Worm (Caenorhabditis elegans) whole organism, L4 larva: ENCODE results near the gene ZK355.2.

Experiments
- ama-1 ChIP-seq: fragments of 150-350 bp; optimal IDR thresholded peaks from 2 replicates; lab custom pipeline; 2014; ENCODE audit warnings: inconsistent platforms, mixed read lengths
- ceh-28 ChIP-seq: fragments of 150-350 bp; optimal IDR thresholded peaks from 2 replicates; lab custom pipeline; 2014; ENCODE audit warnings: missing biosample characterization, missing genetic modification reagents, missing genetic modification characterization
- jun-1 ChIP-seq: fragments of 150-350 bp; optimal IDR thresholded peaks from 2 replicates; lab custom pipeline; 2014; ENCODE audit warnings: missing biosample characterization, missing genetic modification reagents, missing genetic modification characterization
- lsy-2 ChIP-seq, 2 experiments: fragments of 150-350 bp in 1 of 2; sonication (generic microtip) in 1 of 2; optimal IDR thresholded peaks; 2 replicates each; lab custom pipeline; 2014 to 2017; ENCODE audit warnings: missing biosample characterization in 2 of 2, missing genetic modification characterization in 2 of 2
- madf-9 ChIP-seq: fragments of 200-800 bp; sonication (Bioruptor generic); conservative IDR thresholded peaks from 2 replicates; pipeline ENCODE4 v1.3.6; 2022; ENCODE audit warnings: missing genetic modification reagents, missing genetic modification characterization, missing compliant biosample characterization
- mxl-3 ChIP-seq: fragments of 200-800 bp; sonication (Bioruptor generic); optimal IDR thresholded peaks from 2 replicates; lab custom pipeline; 2018; ENCODE audit warnings: mild to moderate bottlenecking, missing genetic modification characterization, missing compliant biosample characterization
- nhr-102 ChIP-seq: sonication (generic microtip); optimal IDR thresholded peaks from 2 replicates; lab custom pipeline; 2016; ENCODE audit warnings: mild to moderate bottlenecking, missing genetic modification characterization, moderate library complexity, missing compliant biosample characterization
- nhr-11 ChIP-seq: fragments of 150-350 bp; optimal IDR thresholded peaks from 2 replicates; lab custom pipeline; 2014; ENCODE audit warnings: missing biosample characterization, missing genetic modification characterization
- nhr-6 ChIP-seq: fragments of 150-350 bp; optimal IDR thresholded peaks from 2 replicates; lab custom pipeline; 2014; ENCODE audit warnings: missing biosample characterization, missing genetic modification characterization
- nhr-76 ChIP-seq: fragments of 150-350 bp; optimal IDR thresholded peaks from 2 replicates; lab custom pipeline; 2014; ENCODE audit warnings: missing biosample characterization, missing genetic modification characterization
- pha-4 ChIP-seq, 2 experiments: fragments of 150-350 bp in 1 of 2; fragments of 200-800 bp in 1 of 2; sonication (Bioruptor generic) in 1 of 2; IDR thresholded peaks in 1 of 2; optimal IDR thresholded peaks in 1 of 2; 2 replicates each; pipeline versions ENCODE4 v1.3.6 to Lab custom; 2014 to 2022; ENCODE audit warnings: missing genetic modification characterization in 2 of 2, missing genetic modification reagents in 2 of 2, missing biosample characterization in 1 of 2, missing compliant biosample characterization in 1 of 2
- sdz-12 ChIP-seq: fragments of 200-800 bp; sonication (Bioruptor generic); optimal IDR thresholded peaks from 2 replicates; lab custom pipeline; 2018; ENCODE audit warnings: mild to moderate bottlenecking, missing genetic modification characterization, missing compliant biosample characterization
- unc-62 ChIP-seq, 3 experiments: fragments of 150-350 bp in 1 of 3; sonication (generic microtip); optimal IDR thresholded peaks in 2 of 3; peaks in 1 of 3; 1 replicate in 1 of 3; 2 replicates in 2 of 3; lab custom pipeline; 2014 to 2017; ENCODE audit warnings: missing biosample characterization in 3 of 3, missing genetic modification characterization in 3 of 3, missing genetic modification reagents in 3 of 3, missing genotype in 1 of 3
- ztf-11 ChIP-seq: fragments of 150-350 bp; optimal IDR thresholded peaks from 2 replicates; lab custom pipeline; 2014; ENCODE audit warnings: missing biosample characterization, missing genetic modification characterization

DNA sequence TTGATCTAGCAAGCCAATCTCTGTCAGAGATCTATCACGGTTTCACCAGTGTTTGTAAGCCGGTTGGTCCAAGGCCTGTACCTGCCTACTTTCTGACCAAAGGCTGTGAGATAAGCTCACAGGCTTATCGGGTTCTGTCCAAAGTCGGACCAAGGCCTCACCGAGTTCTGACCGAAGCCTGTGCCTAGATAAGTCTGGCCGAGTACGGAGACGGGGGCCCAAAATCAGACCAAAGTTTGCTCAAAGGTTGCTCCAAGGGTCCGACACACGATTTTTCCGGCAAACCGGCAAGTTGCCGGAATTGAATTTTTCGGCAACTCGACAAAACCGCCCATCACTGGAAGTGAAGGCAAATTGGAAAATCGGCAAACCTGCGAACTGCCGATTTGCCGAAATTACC lies 7.8 kb downstream of the ZK355.2 start:
- no peak for TF ChIP-seq madf-9 (GFP tag; lab: Robert Waterston, UW)
- no peak for TF ChIP-seq lsy-2 (tag; optimal IDR thresholded peaks at IDR 0.05; lab: Kevin White, UChicago)
- no peak for TF ChIP-seq sdz-12
- no peak for TF ChIP-seq nhr-6 (tag; lab: Kevin White, UChicago)
- TF ChIP-seq nhr-11 (tag; lab: Kevin White, UChicago) = no peak
- TF ChIP-seq nhr-76 = no peak
- TF ChIP-seq jun-1 (tag; lab: Kevin White, UChicago) = no peak
- TF ChIP-seq mxl-3 (GFP tag; lab: Kevin White, UChicago) = no peak
- TF ChIP-seq nhr-102 (tag; lab: Kevin White, UChicago) = no peak
- TF ChIP-seq ama-1 (lab: Kevin White, UChicago) = no peak
- no peak for TF ChIP-seq unc-62 (GFP tag; optimal IDR thresholded peaks at IDR 0.05 in 1 of 2; lab: Kevin White, UChicago)
- TF ChIP-seq unc-62 (tag; optimal IDR thresholded peaks at IDR 0.05; lab: Kevin White, UChicago) = no peak
- no peak for TF ChIP-seq ceh-28 (tag; lab: Kevin White, UChicago)
- TF ChIP-seq pha-4 (GFP tag; IDR thresholded peaks at IDR 0.05; lab: Robert Waterston, UW) = no peak
- TF ChIP-seq pha-4 (tag; optimal IDR thresholded peaks at IDR 0.05; lab: Kevin White, UChicago) = no peak
- TF ChIP-seq ztf-11 (tag; lab: Kevin White, UChicago) = no peak
